Worm (Caenorhabditis elegans) whole organism, midembryonic: ENCODE measurements around the gene srd-2.

Experiments
- T22C8.4 ChIP-seq: fragments of 200-800 bp; sonication (Bioruptor generic); IDR thresholded peaks from 2 replicates; pipeline ENCODE4 v1.3.6; 2022; ENCODE audit warnings: missing genetic modification characterization, missing compliant biosample characterization
- ztf-29 ChIP-seq: fragments of 200-800 bp; sonication (Bioruptor generic); IDR thresholded peaks from 2 replicates; pipeline ENCODE4 v1.3.6; 2022; ENCODE audit warnings: missing genetic modification reagents, missing genetic modification characterization, missing compliant biosample characterization

- TF ChIP-seq T22C8.4 (GFP tag; lab: Robert Waterston, UW) (no peak), ztf-29 (no peak)
Observed at ce11 chrII:10221627-10222026, 33.9 kb upstream of the srd-2 start.
